Fruit fly (Drosophila melanogaster): ENCODE results near the gene Mcm3.

Mcm3 gene

dm6 chrX:5322459-5322883 is 1.2 kb upstream of the Mcm3 start, which contains the start of gene Rnp4F (continued):
- TF ChIP-seq oc (tag; optimal IDR thresholded peaks at IDR 0.05) (no peak), dysf (GFP tag; IDR thresholded peaks at IDR 0.05) (peak; percentile 80), CG9437 (GFP tag; optimal IDR thresholded peaks at IDR 0.05) (peak; percentile 5), sima (GFP tag; optimal IDR thresholded peaks at IDR 0.05) (no peak), CG2678 (tag; optimal IDR thresholded peaks at IDR 0.05) (no peak), CG1024 (GFP tag; IDR thresholded peaks at IDR 0.05) (peak; percentile 75), Dip3 (GFP tag; optimal IDR thresholded peaks at IDR 0.05) (peak; percentile 83), Mes4 (GFP tag; optimal IDR thresholded peaks at IDR 0.05) (peak; percentile 41), Nf-YB (GFP tag; optimal IDR thresholded peaks at IDR 0.05) (no peak), Six4 (GFP tag; optimal IDR thresholded peaks at IDR 0.05) (peak; percentile 32), vnd (GFP tag; IDR thresholded peaks at IDR 0.05; ENCODE audit: partially characterized antibody) (peak; percentile 78), onecut (GFP tag; IDR thresholded peaks at IDR 0.05) (0 out of 2 replicates have a peak, but pooled peaks have one; percentile 14), CG18476 (GFP tag; optimal IDR thresholded peaks at IDR 0.05) (no peak), CG15073 (GFP tag; optimal IDR thresholded peaks at IDR 0.05) (no peak), her (GFP tag; optimal IDR thresholded peaks at IDR 0.05) (peak; percentile 70), gsb-n (tag; optimal IDR thresholded peaks at IDR 0.05) (no peak), CG12219 (GFP tag; optimal IDR thresholded peaks at IDR 0.05) (no peak), CG4854 (GFP tag; optimal IDR thresholded peaks at IDR 0.05) (peak; percentile 9), CG18011 (GFP tag; optimal IDR thresholded peaks at IDR 0.05) (peak; percentile 48), CG4820 (GFP tag; optimal IDR thresholded peaks at IDR 0.05) (peak; percentile 41), sob (GFP tag; IDR thresholded peaks at IDR 0.05) (peak; percentile 78), E2f1 (GFP tag; IDR thresholded peaks at IDR 0.05) (peak; percentile 79), CG15514 (GFP tag; optimal IDR thresholded peaks at IDR 0.05) (peak; percentile 56), lmd (GFP tag; IDR thresholded peaks at IDR 0.05) (peak; percentile 70; the same call in 1 of the 2 replicates), CG7786 (GFP tag; optimal IDR thresholded peaks at IDR 0.05) (peak; percentile 82), lab (GFP tag; optimal IDR thresholded peaks at IDR 0.05) (no peak), lilli (GFP tag; optimal IDR thresholded peaks at IDR 0.05) (peak; percentile 80), tna (GFP tag; IDR thresholded peaks at IDR 0.05; ENCODE audit: partially characterized antibody) (peak; percentile 51; the same call in 1 of the 2 replicates), CG12659 (GFP tag; optimal IDR thresholded peaks at IDR 0.05) (peak; percentile 70), CG43689 (GFP tag; IDR thresholded peaks at IDR 0.05) (no peak), CG14667 (GFP tag; IDR thresholded peaks at IDR 0.05) (peak; percentile 57), Lhr (GFP tag; optimal IDR thresholded peaks at IDR 0.05) (peak; percentile 65), CG7987 (GFP tag; optimal IDR thresholded peaks at IDR 0.05) (peak; percentile 7), pros (GFP tag; optimal IDR thresholded peaks at IDR 0.05) (no peak), gfzf (GFP tag; optimal IDR thresholded peaks at IDR 0.05) (peak; percentile 65), CG32772 (GFP tag; IDR thresholded peaks at IDR 0.05) (peak; percentile 85), CG6175 (GFP tag; IDR thresholded peaks at IDR 0.05) (0 out of 3 replicates have a peak, but pooled peaks have one; percentile 42), Sox100B (GFP tag; optimal IDR thresholded peaks at IDR 0.05) (no peak), CG3065 (GFP tag; optimal IDR thresholded peaks at IDR 0.05) (peak; percentile 26), pum (GFP tag; optimal IDR thresholded peaks at IDR 0.05) (peak; percentile 72), Side (GFP tag; optimal IDR thresholded peaks at IDR 0.05) (peak; percentile 66), cg (GFP tag; optimal IDR thresholded peaks at IDR 0.05) (no peak), Xbp1 (GFP tag; optimal IDR thresholded peaks at IDR 0.05) (peak; percentile 80), crp (GFP tag; optimal IDR thresholded peaks at IDR 0.05) (peak in 1 of 2 experiments; percentile 15), gro (GFP tag; optimal IDR thresholded peaks at IDR 0.05) (peak; percentile 72), Hand (GFP tag; optimal IDR thresholded peaks at IDR 0.05) (no peak), Ets97D (GFP tag; optimal IDR thresholded peaks at IDR 0.05) (peak; percentile 97), sens (GFP tag) (peak; percentile 90), klu (GFP tag; IDR thresholded peaks at IDR 0.05) (peak; percentile 39; the same call in 1 of the 2 replicates), nerfin-1 (tag; optimal IDR thresholded peaks at IDR 0.05) (peak; percentile 6)
